Fruit fly (Drosophila melanogaster) whole organism, wandering third instar larva: ENCODE data around the gene Trmt61.

Experiments used
- Abd-B ChIP-seq: fragments of >200 bp; optimal IDR thresholded peaks from 2 replicates; lab custom pipeline; 2017; ENCODE audit warnings: missing biosample characterization, missing genetic modification characterization
- CG32264 ChIP-seq: fragments of 200-800 bp; sonication (Bioruptor generic); optimal IDR thresholded peaks from 2 replicates; lab custom pipeline; 2016; ENCODE audit warnings: missing biosample characterization, missing genetic modification characterization
- CG9705 ChIP-seq: fragments of 200-800 bp; sonication (Bioruptor generic); optimal IDR thresholded peaks from 2 replicates; lab custom pipeline; 2018; ENCODE audit warnings: missing biosample characterization, mild to moderate bottlenecking, missing genetic modification characterization
- CrebA ChIP-seq: fragments of 200-800 bp; sonication (Bioruptor generic); optimal IDR thresholded peaks from 2 replicates; lab custom pipeline; 2016; ENCODE audit warnings: missing biosample characterization, mild to moderate bottlenecking, missing genetic modification characterization, borderline replicate concordance
- Dfd ChIP-seq: fragments of >200 bp; optimal IDR thresholded peaks from 2 replicates; lab custom pipeline; 2017; ENCODE audit warnings: missing biosample characterization, missing genetic modification characterization
- Dif ChIP-seq: fragments of 200-275, 200-300 bp; sonication (Bioruptor generic); optimal IDR thresholded peaks from 2 replicates; lab custom pipeline; 2018; ENCODE audit warnings: missing biosample characterization, missing genetic modification characterization; ENCODE audit not compliant: partially characterized antibody
- GATAd ChIP-seq: sonication (Bioruptor generic); optimal IDR thresholded peaks from 2 replicates; lab custom pipeline; 2016; ENCODE audit warnings: missing biosample characterization, missing genetic modification characterization
- HLH106 ChIP-seq: fragments of 200-800 bp; optimal IDR thresholded peaks from 3 replicates; lab custom pipeline; 2019; ENCODE audit warnings: missing biosample characterization, mild to moderate bottlenecking, missing genetic modification characterization, moderate library complexity
- Hnf4 ChIP-seq: fragments of 200-800 bp; sonication (Bioruptor generic); optimal IDR thresholded peaks from 2 replicates; lab custom pipeline; 2016; ENCODE audit warnings: missing biosample characterization, mild to moderate bottlenecking, missing genetic modification characterization
- Hr78 ChIP-seq: fragments of >200 bp; optimal IDR thresholded peaks from 2 replicates; lab custom pipeline; 2017; ENCODE audit warnings: missing biosample characterization, missing genetic modification characterization
- Hr83 ChIP-seq: fragments of 200-300 bp; sonication (Bioruptor generic); optimal IDR thresholded peaks from 2 replicates; lab custom pipeline; 2016; ENCODE audit warnings: missing biosample characterization, mild to moderate bottlenecking, missing genetic modification characterization, moderate library complexity; ENCODE audit not compliant: poor library complexity, severe bottlenecking
- Jra ChIP-seq: sonication (Bioruptor generic); optimal IDR thresholded peaks from 2 replicates; lab custom pipeline; 2016; ENCODE audit warnings: missing biosample characterization, missing genetic modification characterization
- Mio ChIP-seq: sonication (Bioruptor generic); optimal IDR thresholded peaks from 2 replicates; lab custom pipeline; 2016; ENCODE audit warnings: missing biosample characterization, missing genetic modification characterization
- Myc ChIP-seq: fragments of >200 bp; optimal IDR thresholded peaks from 2 replicates; lab custom pipeline; 2017
- N ChIP-seq: fragments of >200 bp; optimal IDR thresholded peaks from 2 replicates; lab custom pipeline; 2018; ENCODE audit warnings: missing biosample characterization, missing external identifiers, missing genetic modification characterization
- OdsH ChIP-seq: fragments of 200-800 bp; sonication (Bioruptor generic); optimal IDR thresholded peaks from 2 replicates; lab custom pipeline; 2016; ENCODE audit warnings: missing biosample characterization, mild to moderate bottlenecking, missing genetic modification characterization
- Rel ChIP-seq, 2 experiments: fragments of 200-800 bp; sonication (Bioruptor generic) in 1 of 2; optimal IDR thresholded peaks; 2 replicates in 1 of 2; 3 replicates in 1 of 2; lab custom pipeline; 2016 to 2019; ENCODE audit warnings: mild to moderate bottlenecking in 2 of 2, missing biosample characterization in 2 of 2, missing genetic modification characterization in 2 of 2, moderate library complexity in 1 of 2
- Sp1 ChIP-seq: fragments of 200-800 bp; sonication (Bioruptor generic); optimal IDR thresholded peaks from 3 replicates; lab custom pipeline; 2019; ENCODE audit warnings: missing biosample characterization, mild to moderate bottlenecking, missing genetic modification characterization, moderate library complexity
- Vsx2 ChIP-seq: fragments of 200-300, 225-300 bp; sonication (Bioruptor generic); optimal IDR thresholded peaks from 2 replicates; lab custom pipeline; 2018; ENCODE audit warnings: missing biosample characterization, missing genetic modification characterization; ENCODE audit not compliant: partially characterized antibody
- br ChIP-seq: fragments of 200-800 bp; sonication (Bioruptor generic); optimal IDR thresholded peaks from 2 replicates; lab custom pipeline; 2016; ENCODE audit warnings: missing biosample characterization, missing genetic modification characterization
- brk ChIP-seq: fragments of 200-800 bp; sonication (Bioruptor generic); optimal IDR thresholded peaks from 2 replicates; lab custom pipeline; 2016; ENCODE audit warnings: missing biosample characterization, mild to moderate bottlenecking, missing genetic modification characterization
- dl ChIP-seq, 2 experiments: fragments of 175-275, 200-275 bp in 1 of 2; fragments of 200-275 bp in 1 of 2; sonication (Bioruptor generic); optimal IDR thresholded peaks; lab custom pipeline; 2018; ENCODE audit warnings: mild to moderate bottlenecking in 2 of 2, missing biosample characterization in 2 of 2, missing genetic modification characterization in 2 of 2, moderate library complexity in 2 of 2; ENCODE audit not compliant: partially characterized antibody in 2 of 2, insufficient read depth in 1 of 2
- dmrt93B ChIP-seq: fragments of 200-800 bp; sonication (Bioruptor generic); optimal IDR thresholded peaks from 2 replicates; lab custom pipeline; 2018; ENCODE audit warnings: missing biosample characterization, mild to moderate bottlenecking, missing genetic modification characterization
- dsf ChIP-seq: sonication (Bioruptor generic); optimal IDR thresholded peaks from 2 replicates; lab custom pipeline; 2016; ENCODE audit warnings: missing biosample characterization, missing genetic modification characterization, borderline replicate concordance
- ey ChIP-seq: fragments of 200-800 bp; sonication (Bioruptor generic); optimal IDR thresholded peaks from 2 replicates; lab custom pipeline; 2016; ENCODE audit warnings: missing biosample characterization, missing genetic modification characterization
- foxo ChIP-seq, 2 experiments: fragments of 200-800 bp; sonication (Bioruptor generic); optimal IDR thresholded peaks; 2 replicates in 1 of 2; 3 replicates in 1 of 2; lab custom pipeline; 2016 to 2017; ENCODE audit warnings: missing biosample characterization in 2 of 2, missing genetic modification characterization in 2 of 2
- fru ChIP-seq: fragments of 200-800 bp; sonication (Bioruptor generic); optimal IDR thresholded peaks from 3 replicates; lab custom pipeline; 2016; ENCODE audit warnings: missing biosample characterization, mild to moderate bottlenecking, missing genetic modification characterization
- h ChIP-seq: fragments of 200-800 bp; sonication (Bioruptor generic); optimal IDR thresholded peaks from 3 replicates; lab custom pipeline; 2016; ENCODE audit warnings: missing biosample characterization, mild to moderate bottlenecking, missing genetic modification characterization
- jim ChIP-seq: fragments of 175-275, 200-325 bp; sonication (Bioruptor generic); optimal IDR thresholded peaks from 2 replicates; lab custom pipeline; 2016; ENCODE audit warnings: missing biosample characterization, mild to moderate bottlenecking, missing genetic modification characterization
- lola ChIP-seq: fragments of >200 bp; optimal IDR thresholded peaks from 2 replicates; lab custom pipeline; 2017; ENCODE audit warnings: missing biosample characterization, missing genetic modification characterization
- pan ChIP-seq: fragments of >200 bp; optimal IDR thresholded peaks from 2 replicates; lab custom pipeline; 2017
- psq ChIP-seq: fragments of 200-800 bp; sonication (Bioruptor generic); optimal IDR thresholded peaks from 3 replicates; lab custom pipeline; 2017; ENCODE audit warnings: missing biosample characterization, mild to moderate bottlenecking, missing genetic modification characterization, moderate library complexity
- rgr ChIP-seq: fragments of 200-800 bp; sonication (Bioruptor generic); optimal IDR thresholded peaks from 3 replicates; lab custom pipeline; 2016; ENCODE audit warnings: missing biosample characterization, mild to moderate bottlenecking, missing genetic modification characterization
- sage ChIP-seq: fragments of 200-800 bp; sonication (Bioruptor generic); optimal IDR thresholded peaks from 2 replicates; lab custom pipeline; 2016; ENCODE audit warnings: missing biosample characterization, mild to moderate bottlenecking, missing genetic modification characterization
- sv ChIP-seq: fragments of 200-800 bp; sonication (Bioruptor generic); optimal IDR thresholded peaks from 3 replicates; lab custom pipeline; 2016; ENCODE audit warnings: missing biosample characterization, missing genetic modification characterization
- tai ChIP-seq: sonication (Bioruptor generic); optimal IDR thresholded peaks from 2 replicates; lab custom pipeline; 2016; ENCODE audit warnings: missing biosample characterization, missing genetic modification characterization
- usp ChIP-seq: fragments of >200 bp; optimal IDR thresholded peaks from 2 replicates; lab custom pipeline; 2017; ENCODE audit warnings: missing biosample characterization, missing genetic modification characterization
- woc ChIP-seq: sonication (Bioruptor generic); optimal IDR thresholded peaks from 2 replicates; lab custom pipeline; 2016; ENCODE audit warnings: missing biosample characterization, mild to moderate bottlenecking, missing genetic modification characterization

The Trmt61 gene

DNA sequence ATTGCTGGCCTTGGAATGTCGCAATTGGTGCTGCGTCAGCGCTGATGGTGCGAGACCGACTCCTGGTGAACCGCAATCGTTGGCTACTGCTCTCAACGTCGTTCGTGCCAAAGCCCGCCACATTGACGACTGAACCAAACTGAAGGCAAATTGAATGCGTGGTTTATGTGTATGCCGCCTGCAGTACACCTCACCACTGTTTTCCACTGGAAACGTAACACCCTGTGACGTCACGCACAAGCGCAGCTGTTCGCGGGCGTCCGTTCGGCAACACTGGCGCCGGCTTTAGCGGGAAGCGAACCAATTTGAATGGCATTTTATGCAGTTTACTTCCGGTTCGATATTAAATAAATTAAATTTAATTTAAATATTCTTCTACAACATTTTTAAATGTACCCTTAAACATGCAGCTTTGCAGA lies 4.1 kb upstream of the Trmt61 start, which contains the start of gene Cmpk:
Cmpk (minus strand) TSS at position 225 of the 419 bp plus-strand sequence.
- TF ChIP-seq Hr78 (GFP tag; lab: Kevin White, UChicago): no peak
- no peak for TF ChIP-seq N (GFP tag; lab: Kevin White, UChicago)
- peak; percentile 36 to 81 for TF ChIP-seq foxo (GFP tag; optimal IDR thresholded peaks at IDR 0.05; lab: Kevin White, UChicago)
- TF ChIP-seq woc (GFP tag; lab: Kevin White, UChicago): peak; percentile 44
- TF ChIP-seq Mio (GFP tag; lab: Kevin White, UChicago): peak; percentile 10
- TF ChIP-seq CG32264 (GFP tag; lab: Kevin White, UChicago): peak; percentile 44
- no peak for TF ChIP-seq Dfd (GFP tag; lab: Kevin White, UChicago)
- no peak for TF ChIP-seq usp (GFP tag; lab: Kevin White, UChicago)
- TF ChIP-seq br (GFP tag; lab: Kevin White, UChicago): peak; percentile 82
- no peak for TF ChIP-seq dl (GFP tag; optimal IDR thresholded peaks at IDR 0.05; lab: Kevin White, UChicago; ENCODE audit: insufficient read depth in 1 of 2, partially characterized antibody in 2 of 2)
- TF ChIP-seq dsf (GFP tag; lab: Kevin White, UChicago): peak; percentile 0
- TF ChIP-seq Hr83 (GFP tag; lab: Kevin White, UChicago): peak; percentile 97
- peak; percentile 90 for TF ChIP-seq sage (GFP tag; lab: Kevin White, UChicago)
- peak; percentile 91 for TF ChIP-seq CG9705
- TF ChIP-seq ey (GFP tag; lab: Kevin White, UChicago): peak; percentile 50
- peak; percentile 86 for TF ChIP-seq h (GFP tag; lab: Kevin White, UChicago)
- no peak for TF ChIP-seq CrebA (GFP tag; lab: Kevin White, UChicago)
- no peak for TF ChIP-seq GATAd (GFP tag; lab: Kevin White, UChicago)
- TF ChIP-seq Hnf4: no peak
- no peak for TF ChIP-seq tai (GFP tag; lab: Kevin White, UChicago)
- peak; percentile 77 for TF ChIP-seq OdsH (GFP tag; lab: Kevin White, UChicago)
- TF ChIP-seq sv (GFP tag; lab: Kevin White, UChicago): peak; percentile 33
- TF ChIP-seq Sp1 (GFP tag; lab: Kevin White, UChicago): peak; percentile 88
- TF ChIP-seq pan (lab: Kevin White, UChicago): no peak
- peak; percentile 58 for TF ChIP-seq psq (GFP tag; lab: Kevin White, UChicago)
- TF ChIP-seq Rel (GFP tag; optimal IDR thresholded peaks at IDR 0.05; lab: Kevin White, UChicago): no peak
- peak; percentile 72 for TF ChIP-seq Rel (tag; optimal IDR thresholded peaks at IDR 0.05; lab: Kevin White, UChicago)
- no peak for TF ChIP-seq Abd-B
- TF ChIP-seq Jra (GFP tag; lab: Kevin White, UChicago): peak; percentile 41
- TF ChIP-seq HLH106 (tag; lab: Kevin White, UChicago): peak; percentile 77
- peak; percentile 72 for TF ChIP-seq fru (GFP tag; lab: Kevin White, UChicago)
- peak; percentile 61 for TF ChIP-seq Dif (GFP tag; lab: Kevin White, UChicago)
- no peak for TF ChIP-seq jim
- TF ChIP-seq lola (GFP tag; lab: Kevin White, UChicago): no peak
- no peak for TF ChIP-seq brk (GFP tag; lab: Kevin White, UChicago)
- peak; percentile 8 for TF ChIP-seq Myc (lab: Kevin White, UChicago)
- TF ChIP-seq Vsx2 (GFP tag; lab: Kevin White, UChicago): no peak
- peak; percentile 92 for TF ChIP-seq rgr (GFP tag; lab: Kevin White, UChicago)
- TF ChIP-seq dmrt93B: peak; percentile 74
- TF ChIP-seq, all 38 proteins: peak for 23

dm6 chr3R:26056381-26056780 lies 2.9 kb upstream of the Trmt61 start, which contains the start of the genes Sld5 and CG14543:
Sld5 (minus strand) TSS chr3R:26056547.
CG14543 (plus strand) TSS chr3R:26056630.
- TF ChIP-seq Rel (GFP tag; optimal IDR thresholded peaks at IDR 0.05; lab: Kevin White, UChicago) (no peak), Rel (tag; optimal IDR thresholded peaks at IDR 0.05; lab: Kevin White, UChicago) (peak; percentile 2), br (GFP tag; lab: Kevin White, UChicago) (peak; percentile 10), Hnf4 (peak; percentile 44), sv (GFP tag; lab: Kevin White, UChicago) (no peak), CG32264 (GFP tag; lab: Kevin White, UChicago) (no peak), Sp1 (GFP tag; lab: Kevin White, UChicago) (peak; percentile 2), h (GFP tag; lab: Kevin White, UChicago) (peak; percentile 38), foxo (GFP tag; optimal IDR thresholded peaks at IDR 0.05; lab: Kevin White, UChicago) (peak in 1 of 2 experiments; percentile 37), sage (GFP tag; lab: Kevin White, UChicago) (no peak), Vsx2 (GFP tag; lab: Kevin White, UChicago) (no peak), rgr (GFP tag; lab: Kevin White, UChicago) (peak; percentile 42), ey (GFP tag; lab: Kevin White, UChicago) (no peak), Jra (GFP tag; lab: Kevin White, UChicago) (no peak), Hr78 (GFP tag; lab: Kevin White, UChicago) (no peak), GATAd (GFP tag; lab: Kevin White, UChicago) (no peak), Hr83 (GFP tag; lab: Kevin White, UChicago) (no peak), HLH106 (tag; lab: Kevin White, UChicago) (no peak), Abd-B (no peak), CrebA (GFP tag; lab: Kevin White, UChicago) (no peak), lola (GFP tag; lab: Kevin White, UChicago) (no peak), CG9705 (no peak), pan (lab: Kevin White, UChicago) (no peak), psq (GFP tag; lab: Kevin White, UChicago) (no peak)
- TF ChIP-seq, all 38 proteins: peak for 7
